Fruit fly (Drosophila melanogaster): ENCODE results near the gene Tat.

Gene Tat

DNA sequence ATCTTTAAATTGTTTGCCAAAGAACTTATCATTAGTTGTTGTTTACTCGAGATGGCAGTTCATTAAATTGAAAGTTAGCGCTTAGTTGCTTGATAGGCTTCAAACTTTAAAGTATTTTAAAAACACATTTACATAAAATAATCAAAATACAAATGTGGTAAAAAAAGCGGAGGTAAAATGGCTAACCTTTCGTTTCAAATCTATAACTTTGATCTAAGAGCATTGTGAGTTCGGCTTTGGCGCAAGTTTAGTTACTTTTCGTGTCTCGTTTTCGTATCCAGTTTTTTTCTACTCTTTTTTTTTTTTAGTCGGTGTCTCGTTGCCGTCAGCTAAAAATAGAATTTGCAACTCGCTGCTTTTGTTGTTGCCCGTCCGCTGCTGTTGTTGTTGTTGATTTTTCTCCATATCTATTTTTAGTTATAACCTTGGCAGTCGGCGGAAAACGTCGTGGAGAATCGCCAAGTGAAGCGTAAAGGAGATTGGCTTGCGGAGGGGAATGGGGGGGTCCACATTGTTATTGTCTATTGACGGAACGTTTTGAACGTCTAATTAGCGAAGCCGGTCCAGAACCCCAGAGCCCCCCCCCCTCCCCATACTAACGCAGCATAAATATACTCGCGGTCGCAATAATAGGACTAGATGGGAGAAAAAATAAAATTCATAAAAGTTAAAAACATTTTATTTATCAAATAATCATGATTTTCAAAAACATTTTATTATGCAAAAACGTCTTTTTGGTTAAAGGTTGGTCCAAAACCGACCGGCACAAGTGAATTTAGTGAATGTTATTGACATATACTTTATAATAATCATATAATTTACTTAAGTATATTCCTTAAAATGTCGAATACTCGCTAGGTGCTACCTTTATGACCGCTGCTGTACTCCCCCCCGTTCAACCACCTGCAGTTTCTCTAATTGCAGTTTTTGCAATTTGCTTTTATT, 46.2 kb upstream of the Tat start (continued):
- TF ChIP-seq crp (GFP tag; optimal IDR thresholded peaks at IDR 0.05), result no peak
- TF ChIP-seq lola (GFP tag; optimal IDR thresholded peaks at IDR 0.05), result no peak
- TF ChIP-seq CG1529 (GFP tag; optimal IDR thresholded peaks at IDR 0.05), result no peak
- TF ChIP-seq Dp (GFP tag; optimal IDR thresholded peaks at IDR 0.05), result no peak
- peak; percentile 47 for TF ChIP-seq Hand (GFP tag; optimal IDR thresholded peaks at IDR 0.05)
- no peak for TF ChIP-seq pnt (GFP tag; optimal IDR thresholded peaks at IDR 0.05)
- TF ChIP-seq CG2712 (tag; optimal IDR thresholded peaks at IDR 0.05), result peak; percentile 47
- TF ChIP-seq Dref (GFP tag; IDR thresholded peaks at IDR 0.05), result no peak
- no peak for TF ChIP-seq chn (GFP tag; optimal IDR thresholded peaks at IDR 0.05)
- no peak for TF ChIP-seq CG8290 (GFP tag; optimal IDR thresholded peaks at IDR 0.05)
- no peak for TF ChIP-seq CG8290 (tag; optimal IDR thresholded peaks at IDR 0.05)
- TF ChIP-seq tin (GFP tag; optimal IDR thresholded peaks at IDR 0.05), result peak; percentile 6
- TF ChIP-seq dmrt11E (tag; optimal IDR thresholded peaks at IDR 0.05), result no peak
- TF ChIP-seq Dfd (GFP tag; optimal IDR thresholded peaks at IDR 0.05), result no peak
- peak; percentile 20 for TF ChIP-seq CG5180 (GFP tag; optimal IDR thresholded peaks at IDR 0.05)
- no peak for TF ChIP-seq twi (tag; optimal IDR thresholded peaks at IDR 0.05)
- TF ChIP-seq oc (tag; optimal IDR thresholded peaks at IDR 0.05), result no peak
- TF ChIP-seq jing (GFP tag; optimal IDR thresholded peaks at IDR 0.05), result no peak
- peak; percentile 48; the same call in 1 of the 3 replicates for TF ChIP-seq tgo (GFP tag; IDR thresholded peaks at IDR 0.05)
- TF ChIP-seq sna (GFP tag; IDR thresholded peaks at IDR 0.05; ENCODE audit: partially characterized antibody), result no peak
- no peak for TF ChIP-seq Max (GFP tag; optimal IDR thresholded peaks at IDR 0.05)
- TF ChIP-seq CG13894 (tag; optimal IDR thresholded peaks at IDR 0.05), result peak; percentile 24
- TF ChIP-seq amos (GFP tag; IDR thresholded peaks at IDR 0.05; ENCODE audit: partially characterized antibody), result no peak
- no peak for TF ChIP-seq Opbp (GFP tag; IDR thresholded peaks at IDR 0.05; ENCODE audit: partially characterized antibody)
- no peak for TF ChIP-seq disco-r (GFP tag; optimal IDR thresholded peaks at IDR 0.05)
- TF ChIP-seq CG1602 (GFP tag; optimal IDR thresholded peaks at IDR 0.05), result no peak
- TF ChIP-seq grn (GFP tag; optimal IDR thresholded peaks at IDR 0.05), result no peak
- TF ChIP-seq Jarid2 (GFP tag; optimal IDR thresholded peaks at IDR 0.05), result no peak
- TF ChIP-seq CG4707 (GFP tag; optimal IDR thresholded peaks at IDR 0.05), result no peak
- no peak for TF ChIP-seq CG16863 (GFP tag; optimal IDR thresholded peaks at IDR 0.05)
- no peak for TF ChIP-seq CG12769 (tag; optimal IDR thresholded peaks at IDR 0.05)
- no peak for TF ChIP-seq CG12071 (GFP tag; optimal IDR thresholded peaks at IDR 0.05)
- peak; percentile 80 for TF ChIP-seq CG3281 (GFP tag; optimal IDR thresholded peaks at IDR 0.05)
- peak; percentile 37 for TF ChIP-seq CG8924 (tag; optimal IDR thresholded peaks at IDR 0.05)
- no peak for TF ChIP-seq CG14050 (GFP tag; IDR thresholded peaks at IDR 0.05)
- no peak for TF ChIP-seq prd (optimal IDR thresholded peaks at IDR 0.05)
- TF ChIP-seq prd (GFP tag; IDR thresholded peaks at IDR 0.05), result peak; percentile 63; the same call in 2 of the 3 replicates
- peak; percentile 35 for TF ChIP-seq CG10979 (tag; optimal IDR thresholded peaks at IDR 0.05)
- TF ChIP-seq CG10565 (GFP tag; optimal IDR thresholded peaks at IDR 0.05), result no peak
- peak; percentile 19 for TF ChIP-seq tio (GFP tag; optimal IDR thresholded peaks at IDR 0.05)
- TF ChIP-seq Atf3 (GFP tag; optimal IDR thresholded peaks at IDR 0.05), result no peak
- TF ChIP-seq CG9797 (GFP tag; optimal IDR thresholded peaks at IDR 0.05), result no peak
- TF ChIP-seq gsb-n (tag; optimal IDR thresholded peaks at IDR 0.05), result no peak
- no peak for TF ChIP-seq CHES-1-like (GFP tag; optimal IDR thresholded peaks at IDR 0.05)
- peak; percentile 30 for TF ChIP-seq D19A (tag; optimal IDR thresholded peaks at IDR 0.05)
- TF ChIP-seq usp (GFP tag; optimal IDR thresholded peaks at IDR 0.05), result no peak
- TF ChIP-seq rib (GFP tag; IDR thresholded peaks at IDR 0.05), result no peak
- no peak for TF ChIP-seq vvl (GFP tag; IDR thresholded peaks at IDR 0.05)
- peak; percentile 50 for TF ChIP-seq CG6765 (GFP tag; optimal IDR thresholded peaks at IDR 0.05)

All from whole organism, embryonic.